Worm (Caenorhabditis elegans) whole organism, L3 larva: ENCODE data around the gene ZK688.9.

ENCODE experiments used
- ama-1 ChIP-seq: fragments of 150-350 bp; optimal IDR thresholded peaks from 2 replicates; lab custom pipeline; 2018
- elt-2 ChIP-seq: sonication (generic microtip); optimal IDR thresholded peaks from 2 replicates; lab custom pipeline; 2016; ENCODE audit warnings: missing genetic modification reagents, mild to moderate bottlenecking, missing genetic modification characterization, missing compliant biosample characterization
- fkh-10 ChIP-seq: sonication (generic microtip); optimal IDR thresholded peaks from 2 replicates; lab custom pipeline; 2017; ENCODE audit warnings: missing biosample characterization, missing genetic modification reagents, missing genetic modification characterization
- fos-1 ChIP-seq: fragments of 150-350 bp; optimal IDR thresholded peaks from 2 replicates; lab custom pipeline; 2014; ENCODE audit warnings: missing biosample characterization, missing genetic modification characterization
- lin-15B ChIP-seq: fragments of 150-350 bp; optimal IDR thresholded peaks from 2 replicates; lab custom pipeline; 2014; ENCODE audit warnings: missing biosample characterization, missing genetic modification characterization
- mdl-1 ChIP-seq: fragments of 150-350 bp; optimal IDR thresholded peaks from 2 replicates; lab custom pipeline; 2014; ENCODE audit warnings: missing biosample characterization, missing genetic modification characterization
- nhr-12 ChIP-seq: fragments of 150-350 bp; optimal IDR thresholded peaks from 2 replicates; lab custom pipeline; 2014; ENCODE audit warnings: missing biosample characterization, missing genetic modification characterization
- pqm-1 ChIP-seq: fragments of 150-350 bp; optimal IDR thresholded peaks from 2 replicates; lab custom pipeline; 2017; ENCODE audit warnings: missing biosample characterization, missing genetic modification characterization, inconsistent platforms
- sea-2 ChIP-seq: fragments of 150-350 bp; sonication (generic microtip); optimal IDR thresholded peaks from 4 replicates; lab custom pipeline; 2014; ENCODE audit warnings: missing biosample characterization, missing genetic modification reagents, missing genetic modification characterization
- skn-1 ChIP-seq: fragments of 150-350 bp; optimal IDR thresholded peaks from 2 replicates; lab custom pipeline; 2014; ENCODE audit warnings: missing biosample characterization, missing genetic modification characterization

- TF ChIP-seq elt-2 (no peak), fkh-10 (GFP tag; lab: Kevin White, UChicago) (no peak), sea-2 (GFP tag; lab: Kevin White, UChicago) (no peak), skn-1 (tag; lab: Kevin White, UChicago) (no peak), ama-1 (lab: Kevin White, UChicago) (no peak), nhr-12 (no peak), mdl-1 (tag; lab: Kevin White, UChicago) (no peak), fos-1 (tag; lab: Kevin White, UChicago) (no peak), lin-15B (tag; lab: Kevin White, UChicago) (no peak), pqm-1 (tag; lab: Kevin White, UChicago) (no peak)
Observed at ce11 chrIII:7855468-7855867, 27.3 kb downstream of the ZK688.9 start.
